Worm (Caenorhabditis elegans): ENCODE results near the gene sru-22.

Gene sru-22

DNA sequence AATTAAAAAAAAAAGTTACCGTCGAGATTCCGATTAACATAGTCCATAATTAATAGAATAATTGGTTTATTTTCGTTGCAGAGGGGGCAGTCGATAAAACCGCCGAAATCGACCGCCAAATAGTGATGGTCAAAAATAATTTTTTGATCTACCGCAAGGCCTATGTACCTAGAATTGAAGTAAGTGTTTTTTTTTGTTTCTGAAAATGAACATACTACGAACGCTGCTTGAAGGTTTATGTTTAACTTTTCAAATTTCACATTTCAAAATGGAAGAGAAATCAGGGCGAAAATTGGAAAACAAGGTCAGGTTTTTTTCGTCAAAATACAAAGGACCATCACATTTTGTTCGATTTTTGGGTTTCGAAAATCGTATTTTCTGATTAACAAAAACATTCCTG, 46.4 kb downstream of the sru-22 start, which contains the start of gene pzf-1:
TSS of gene pzf-1 (minus strand) at position 101 of the 400 bp plus-strand sequence.
- TF ChIP-seq unc-62 (GFP tag; optimal IDR thresholded peaks at IDR 0.05), result no peak

DNA sequence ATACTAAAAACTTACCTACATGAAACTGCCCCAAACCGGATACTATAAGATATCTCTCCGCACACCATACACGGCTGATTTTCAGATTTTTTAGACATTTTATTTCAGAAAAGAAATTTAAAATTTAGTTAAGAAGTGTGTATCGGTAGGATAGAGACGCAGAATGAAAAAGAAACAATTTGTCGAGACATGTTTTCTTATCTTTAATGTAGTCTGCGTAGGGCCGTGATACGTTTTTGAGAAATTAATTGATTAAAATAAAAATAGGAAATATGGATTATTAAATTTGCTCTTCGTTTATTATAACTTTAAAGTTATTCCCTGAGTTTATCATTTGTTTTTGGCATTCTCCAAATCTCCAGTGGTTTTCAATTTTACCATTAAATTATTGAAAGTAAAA, 50.4 kb downstream of the sru-22 start, which contains the start of gene nhr-108:
TSS of gene nhr-108 (minus strand) at position 166 of the 400 bp plus-strand sequence.
- TF ChIP-seq unc-62 (GFP tag; optimal IDR thresholded peaks at IDR 0.05), result no peak

DNA sequence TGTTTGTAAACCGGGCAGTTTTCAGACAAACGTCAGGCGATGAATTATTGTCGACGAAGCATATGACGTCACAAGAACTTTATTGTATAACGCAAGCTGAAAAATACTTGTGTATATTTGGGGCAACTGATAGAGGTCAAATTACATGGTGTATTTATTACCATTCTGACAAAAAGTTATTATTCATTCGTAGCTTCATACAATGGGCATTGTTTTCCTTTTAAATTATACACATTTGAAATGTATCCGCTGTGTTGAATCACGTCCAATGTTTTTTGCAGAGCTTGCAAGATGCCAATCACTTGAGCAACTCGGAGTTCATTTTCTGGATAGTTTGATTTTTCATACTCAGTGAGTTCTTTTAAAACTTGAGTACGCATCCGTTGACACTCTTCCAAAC, 51.8 kb downstream of the sru-22 start, which contains the start of gene F35E8.13:
TSS of gene F35E8.13 (plus strand) at position 301 of the 400 bp plus-strand sequence.
- no peak for TF ChIP-seq unc-62 (GFP tag; optimal IDR thresholded peaks at IDR 0.05)
